Fruit fly (Drosophila melanogaster): ENCODE measurements around the gene CG45428.

- no peak for TF ChIP-seq CG16779 (tag; optimal IDR thresholded peaks at IDR 0.05)
- no peak for TF ChIP-seq CG31627 (GFP tag; optimal IDR thresholded peaks at IDR 0.05)
- no peak for TF ChIP-seq CG8319 (GFP tag; optimal IDR thresholded peaks at IDR 0.05)
- TF ChIP-seq ss (GFP tag; optimal IDR thresholded peaks at IDR 0.05), result no peak
Observed at dm6 chr3L:22860487-22860886, 23.6 kb upstream of the CG45428 start, which contains the start of gene CG13239.
